Fruit fly (Drosophila melanogaster) whole organism, embryonic: ENCODE results near the gene Crz.

Experiments
- Asciz ChIP-seq: fragments of 200-800 bp; sonication (Bioruptor generic); optimal IDR thresholded peaks from 2 replicates; lab custom pipeline; 2017; ENCODE audit warnings: missing biosample characterization, mild to moderate bottlenecking, missing genetic modification characterization, missing genetic modification reagents
- Awh ChIP-seq: fragments of 200-800 bp; sonication (Bioruptor generic); IDR thresholded peaks from 2 replicates; pipeline ENCODE4, ENCODE4 v1.3.6; 2022; ENCODE audit warnings: missing biosample characterization, missing genetic modification characterization
- B-H1 ChIP-seq: fragments of 200-800 bp; sonication (Bioruptor generic); IDR thresholded peaks from 3 replicates; pipeline ENCODE4 v1.3.6; 2022; ENCODE audit warnings: missing biosample characterization, missing genetic modification characterization
- BtbVII ChIP-seq: fragments of 200-800 bp; sonication (Bioruptor generic); optimal IDR thresholded peaks from 3 replicates; lab custom pipeline; 2017; ENCODE audit warnings: missing biosample characterization, mild to moderate bottlenecking, missing genetic modification characterization
- CG10543 ChIP-seq: fragments of 200-800 bp; sonication (Bioruptor generic); optimal IDR thresholded peaks from 3 replicates; lab custom pipeline; 2017; ENCODE audit warnings: missing biosample characterization, mild to moderate bottlenecking, missing genetic modification characterization, moderate library complexity
- CG11085 ChIP-seq: fragments of 200-800 bp; sonication (Bioruptor generic); IDR thresholded peaks from 2 replicates; pipeline ENCODE4 v1.3.6; 2022; ENCODE audit warnings: missing biosample characterization, missing genetic modification characterization
- CG18599 ChIP-seq: fragments of 200-800 bp; sonication (Bioruptor generic); optimal IDR thresholded peaks from 3 replicates; lab custom pipeline; 2017; ENCODE audit warnings: missing biosample characterization, missing genetic modification characterization, mild to moderate bottlenecking, moderate library complexity, missing genetic modification reagents
- CG30403 ChIP-seq: fragments of 200-800 bp; sonication (Bioruptor generic); optimal IDR thresholded peaks from 3 replicates; lab custom pipeline; 2016; ENCODE audit warnings: missing biosample characterization, missing genetic modification characterization
- CG34224 ChIP-seq: fragments of 200-800 bp; sonication (Bioruptor generic); IDR thresholded peaks from 3 replicates; pipeline ENCODE4 v1.3.6; 2022; ENCODE audit warnings: missing biosample characterization, missing genetic modification characterization; ENCODE audit not compliant: partially characterized antibody
- CG5180 ChIP-seq: fragments of 200-800 bp; sonication (Bioruptor generic); optimal IDR thresholded peaks from 3 replicates; lab custom pipeline; 2017; ENCODE audit warnings: missing biosample characterization, missing genetic modification characterization, mild to moderate bottlenecking, moderate library complexity, missing genetic modification reagents
- CG6683 ChIP-seq: fragments of 200-800 bp; sonication (Bioruptor generic); optimal IDR thresholded peaks from 2 replicates; lab custom pipeline; 2017; ENCODE audit warnings: missing biosample characterization, mild to moderate bottlenecking, missing genetic modification characterization, missing genetic modification reagents
- CG7271 ChIP-seq: fragments of 200-800 bp; sonication (Bioruptor generic); optimal IDR thresholded peaks from 2 replicates; lab custom pipeline; 2018; ENCODE audit warnings: missing biosample characterization, mild to moderate bottlenecking, missing genetic modification characterization, moderate library complexity
- CG8765 ChIP-seq: fragments of 200-800 bp; sonication (Bioruptor generic); IDR thresholded peaks from 2 replicates; pipeline ENCODE4 v1.3.6; 2022; ENCODE audit warnings: missing biosample characterization, missing genetic modification characterization
- CG8944 ChIP-seq: fragments of 200-800 bp; sonication (Bioruptor generic); optimal IDR thresholded peaks from 3 replicates; lab custom pipeline; 2016; ENCODE audit warnings: missing biosample characterization, missing genetic modification characterization
- CG9609 ChIP-seq: fragments of 200-800 bp; sonication (Bioruptor generic); optimal IDR thresholded peaks from 3 replicates; lab custom pipeline; 2016; ENCODE audit warnings: missing biosample characterization, missing genetic modification characterization
- D19A ChIP-seq: fragments of 200-800 bp; optimal IDR thresholded peaks from 3 replicates; lab custom pipeline; 2019; ENCODE audit warnings: missing biosample characterization, mild to moderate bottlenecking, missing genetic modification characterization, moderate library complexity
- Dad ChIP-seq: fragments of 200-800 bp; sonication (Bioruptor generic); optimal IDR thresholded peaks from 3 replicates; lab custom pipeline; 2016; ENCODE audit warnings: missing biosample characterization, missing genetic modification characterization
- Dp ChIP-seq: fragments of 200-800 bp; sonication (Bioruptor generic); optimal IDR thresholded peaks from 2 replicates; lab custom pipeline; 2018; ENCODE audit warnings: missing biosample characterization, mild to moderate bottlenecking, missing genetic modification characterization, moderate library complexity
- Fer2 ChIP-seq: fragments of 200-800 bp; sonication (Bioruptor generic); optimal IDR thresholded peaks from 2 replicates; lab custom pipeline; 2018; ENCODE audit warnings: missing biosample characterization, mild to moderate bottlenecking, missing genetic modification characterization, moderate library complexity
- Fer3 ChIP-seq: fragments of 200-800 bp; sonication (Bioruptor generic); optimal IDR thresholded peaks from 2 replicates; lab custom pipeline; 2018; ENCODE audit warnings: missing biosample characterization, mild to moderate bottlenecking, missing genetic modification characterization, moderate library complexity
- HHEX ChIP-seq: fragments of 200-800 bp; sonication (Bioruptor generic); optimal IDR thresholded peaks from 3 replicates; lab custom pipeline; 2017; ENCODE audit warnings: missing biosample characterization, mild to moderate bottlenecking, missing genetic modification characterization, missing genetic modification reagents
- HLHmδ ChIP-seq: fragments of 200-800 bp; sonication (Bioruptor generic); optimal IDR thresholded peaks from 2 replicates; lab custom pipeline; 2018; ENCODE audit warnings: missing biosample characterization, mild to moderate bottlenecking, missing genetic modification characterization, moderate library complexity
- MBD-R2 ChIP-seq: fragments of 200-800 bp; sonication (Bioruptor generic); IDR thresholded peaks from 2 replicates; pipeline ENCODE4 v1.3.6; 2022; ENCODE audit warnings: missing biosample characterization, missing genetic modification characterization
- Myb ChIP-seq: fragments of 200-800 bp; sonication (Bioruptor generic); optimal IDR thresholded peaks from 2 replicates; lab custom pipeline; 2016; ENCODE audit warnings: missing biosample characterization, missing genetic modification characterization
- NK7.1 ChIP-seq: fragments of 200-800 bp; sonication (Bioruptor generic); optimal IDR thresholded peaks from 3 replicates; lab custom pipeline; 2016; ENCODE audit warnings: missing biosample characterization, missing genetic modification characterization
- Rx ChIP-seq: fragments of 200-800 bp; sonication (Bioruptor generic); IDR thresholded peaks from 2 replicates; pipeline ENCODE4 v1.3.6; 2022; ENCODE audit warnings: missing biosample characterization, missing genetic modification characterization
- az2 ChIP-seq: fragments of 200-800 bp; sonication (Bioruptor generic); optimal IDR thresholded peaks from 3 replicates; lab custom pipeline; 2016; ENCODE audit warnings: missing biosample characterization, missing genetic modification characterization
- bcd ChIP-seq: fragments of 200-800 bp; sonication (Bioruptor generic); optimal IDR thresholded peaks from 2 replicates; lab custom pipeline; 2017; ENCODE audit warnings: missing biosample characterization, mild to moderate bottlenecking, missing genetic modification characterization
- bowl ChIP-seq: fragments of 200-800 bp; sonication (Bioruptor generic); IDR thresholded peaks from 2 replicates; pipeline ENCODE4 v1.3.6; 2022; ENCODE audit warnings: missing biosample characterization, missing genetic modification characterization
- chif ChIP-seq, 2 experiments: fragments of 200-800 bp; sonication (Bioruptor generic); optimal IDR thresholded peaks; 3 replicates each; lab custom pipeline; 2016; ENCODE audit warnings: missing biosample characterization in 2 of 2, missing genetic modification characterization in 2 of 2
- chinmo ChIP-seq: fragments of 200-800 bp; sonication (Bioruptor generic); IDR thresholded peaks from 4 replicates; pipeline ENCODE4 v1.3.6; 2022; ENCODE audit warnings: missing biosample characterization, missing genetic modification characterization; ENCODE audit not compliant: partially characterized antibody
- crc ChIP-seq: fragments of 200-800 bp; sonication (Bioruptor generic); optimal IDR thresholded peaks from 2 replicates; lab custom pipeline; 2016; ENCODE audit warnings: missing biosample characterization, missing genetic modification characterization
- dmrt11E ChIP-seq: fragments of 200-800 bp; sonication (Bioruptor generic); optimal IDR thresholded peaks from 3 replicates; lab custom pipeline; 2018; ENCODE audit warnings: missing biosample characterization, mild to moderate bottlenecking, missing genetic modification characterization, moderate library complexity
- eve ChIP-seq, 2 experiments: fragments of >200 bp; optimal IDR thresholded peaks; 2 replicates each; lab custom pipeline; 2017; ENCODE audit warnings: missing biosample characterization in 2 of 2, missing genetic modification characterization in 2 of 2
- fd96Cb ChIP-seq: fragments of 200-800 bp; sonication (Bioruptor generic); optimal IDR thresholded peaks from 2 replicates; lab custom pipeline; 2018; ENCODE audit warnings: missing biosample characterization, mild to moderate bottlenecking, missing genetic modification characterization, moderate library complexity
- ham ChIP-seq: fragments of 200-800 bp; sonication (Bioruptor generic); IDR thresholded peaks from 2 replicates; pipeline ENCODE4 v1.3.6; 2022; ENCODE audit warnings: missing biosample characterization, missing genetic modification characterization
- ind ChIP-seq: fragments of 200-800 bp; sonication (Bioruptor generic); optimal IDR thresholded peaks from 3 replicates; lab custom pipeline; 2016; ENCODE audit warnings: missing biosample characterization, missing genetic modification characterization
- jing ChIP-seq: fragments of 200-800 bp; sonication (Bioruptor generic); optimal IDR thresholded peaks from 2 replicates; lab custom pipeline; 2018; ENCODE audit warnings: missing biosample characterization, mild to moderate bottlenecking, missing genetic modification characterization
- lmd ChIP-seq: fragments of 200-800 bp; sonication (Bioruptor generic); IDR thresholded peaks from 2 replicates; pipeline ENCODE4 v1.3.6; 2022; ENCODE audit warnings: missing biosample characterization, missing genetic modification characterization
- maf-S ChIP-seq: fragments of 200-800 bp; sonication (Bioruptor generic); optimal IDR thresholded peaks from 2 replicates; lab custom pipeline; 2016; ENCODE audit warnings: missing biosample characterization, missing genetic modification characterization
- p53 ChIP-seq: fragments of 200-800 bp; sonication (Bioruptor generic); optimal IDR thresholded peaks from 2 replicates; lab custom pipeline; 2016; ENCODE audit warnings: missing biosample characterization, missing genetic modification characterization
- sc ChIP-seq, 3 experiments: fragments of >200 bp in 2 of 3; fragments of 200-800 bp in 1 of 3; sonication (Bioruptor generic) in 1 of 3; optimal IDR thresholded peaks; 2 replicates in 2 of 3; 3 replicates in 1 of 3; lab custom pipeline; 2017; ENCODE audit warnings: mild to moderate bottlenecking in 1 of 3, missing biosample characterization in 1 of 3, missing genetic modification characterization in 1 of 3, missing genetic modification reagents in 1 of 3
- schlank ChIP-seq: fragments of 200-800 bp; sonication (Bioruptor generic); optimal IDR thresholded peaks from 2 replicates; lab custom pipeline; 2018; ENCODE audit warnings: missing biosample characterization, mild to moderate bottlenecking, missing genetic modification characterization
- sna ChIP-seq: fragments of 200-800 bp; sonication (Bioruptor generic); IDR thresholded peaks from 2 replicates; pipeline ENCODE4 v1.3.6; 2022; ENCODE audit warnings: missing biosample characterization, missing genetic modification characterization; ENCODE audit not compliant: partially characterized antibody
- sob ChIP-seq: fragments of 200-800 bp; sonication (Bioruptor generic); IDR thresholded peaks from 2 replicates; pipeline ENCODE4 v1.3.6; 2022; ENCODE audit warnings: missing biosample characterization, missing genetic modification characterization
- vnd ChIP-seq: fragments of 200-800 bp; sonication (Bioruptor generic); IDR thresholded peaks from 3 replicates; pipeline ENCODE4 v1.3.6; 2022; ENCODE audit warnings: missing biosample characterization, missing genetic modification characterization; ENCODE audit not compliant: partially characterized antibody
- wek ChIP-seq: fragments of 200-800 bp; sonication (Bioruptor generic); optimal IDR thresholded peaks from 3 replicates; lab custom pipeline; 2018; ENCODE audit warnings: missing biosample characterization, mild to moderate bottlenecking, missing genetic modification characterization, moderate library complexity
- z ChIP-seq: fragments of 200-800 bp; sonication (Bioruptor generic); IDR thresholded peaks from 3 replicates; pipeline ENCODE4 v1.3.6; 2022; ENCODE audit warnings: missing biosample characterization, missing genetic modification characterization

Crz gene

dm6 chr3R:14327472-14328104, 12.9 kb downstream of the Crz start, which contains the start of gene spn-B (continued):
- TF ChIP-seq fd96Cb (tag; lab: Kevin White, UChicago) (peak; percentile 70), crc (GFP tag; lab: Kevin White, UChicago) (peak; percentile 30), MBD-R2 (GFP tag; lab: Robert Waterston, UW) (peak; percentile 47; the same call in 1 of the 2 replicates), schlank (tag; lab: Kevin White, UChicago) (peak; percentile 12), CG5180 (GFP tag; lab: Kevin White, UChicago) (peak; percentile 64), HHEX (GFP tag; lab: Kevin White, UChicago) (peak; percentile 77), Fer2 (tag; lab: Kevin White, UChicago) (peak; percentile 30), Dad (GFP tag; lab: Kevin White, UChicago) (peak; percentile 23), chif (GFP tag; optimal IDR thresholded peaks at IDR 0.05; lab: Kevin White, UChicago) (peak; percentile 46 to 72), eve (GFP tag; optimal IDR thresholded peaks at IDR 0.05; lab: Kevin White, UChicago) (no peak), Awh (GFP tag; lab: Robert Waterston, UW) (no peak), HLHmδ (GFP tag; lab: Kevin White, UChicago) (no peak), CG10543 (GFP tag; lab: Kevin White, UChicago) (peak; percentile 61), maf-S (peak; percentile 31), Myb (GFP tag; lab: Kevin White, UChicago) (peak; percentile 18), sna (GFP tag; lab: Robert Waterston, UW) (peak; percentile 36; the same call in 1 of the 2 replicates), CG8944 (GFP tag; lab: Kevin White, UChicago) (no peak), B-H1 (peak; percentile 51; the same call in 2 of the 3 replicates), lmd (peak; percentile 64; the same call in 1 of the 2 replicates), chinmo (GFP tag; lab: Robert Waterston, UW) (no peak), CG18599 (GFP tag; lab: Kevin White, UChicago) (peak; percentile 81), CG9609 (GFP tag; lab: Kevin White, UChicago) (peak; percentile 2), Rx (no peak), sob (GFP tag; lab: Robert Waterston, UW) (peak; percentile 70), wek (GFP tag; lab: Kevin White, UChicago) (no peak), Dp (GFP tag; lab: Kevin White, UChicago) (peak; percentile 50), NK7.1 (GFP tag; lab: Kevin White, UChicago) (peak; percentile 84), sc (optimal IDR thresholded peaks at IDR 0.05; lab: Kevin White, UChicago) (no peak), sc (GFP tag; optimal IDR thresholded peaks at IDR 0.05; lab: Kevin White, UChicago) (peak; percentile 68), CG11085 (GFP tag; lab: Robert Waterston, UW) (0 out of 2 replicates have a peak, but pooled peaks have one; percentile 50), Fer3 (tag; lab: Kevin White, UChicago) (peak; percentile 73), z (GFP tag; lab: Robert Waterston, UW) (no peak), az2 (GFP tag; lab: Kevin White, UChicago) (peak; percentile 79), CG8765 (GFP tag; lab: Robert Waterston, UW) (peak; percentile 15; the same call in 1 of the 2 replicates), BtbVII (GFP tag; lab: Kevin White, UChicago) (peak; percentile 78), CG34224 (GFP tag; lab: Robert Waterston, UW) (no peak), Asciz (GFP tag; lab: Kevin White, UChicago) (peak; percentile 75), D19A (tag; lab: Kevin White, UChicago) (peak; percentile 77), vnd (GFP tag; lab: Robert Waterston, UW) (no peak), bcd (peak; percentile 75), jing (GFP tag; lab: Kevin White, UChicago) (peak; percentile 38), bowl (GFP tag; lab: Robert Waterston, UW) (0 out of 2 replicates have a peak, but pooled peaks have one; percentile 38), dmrt11E (peak; percentile 77), CG6683 (GFP tag; lab: Kevin White, UChicago) (peak; percentile 63), ind (GFP tag; lab: Kevin White, UChicago) (peak; percentile 74), CG30403 (GFP tag; lab: Kevin White, UChicago) (peak; percentile 83), CG7271 (tag; lab: Kevin White, UChicago) (no peak), ham (GFP tag; lab: Robert Waterston, UW) (no peak), p53 (GFP tag; lab: Kevin White, UChicago) (no peak)
